Worm (Caenorhabditis elegans) whole organism, late embryonic: ENCODE results near the gene parn-1.

Source experiments
- ama-1 ChIP-seq: fragments of 150-350 bp; optimal IDR thresholded peaks from 2 replicates; lab custom pipeline; 2014
- ceh-14 ChIP-seq: sonication (generic microtip); optimal IDR thresholded peaks from 2 replicates; lab custom pipeline; 2016; ENCODE audit warnings: missing genotype, missing genetic modification characterization, missing compliant biosample characterization
- ceh-34 ChIP-seq: sonication (generic microtip); optimal IDR thresholded peaks from 2 replicates; lab custom pipeline; 2016; ENCODE audit warnings: mild to moderate bottlenecking, missing genetic modification characterization, missing compliant biosample characterization
- ceh-6 ChIP-seq: fragments of 200-800 bp; sonication (Bioruptor generic); optimal IDR thresholded peaks from 2 replicates; lab custom pipeline; 2018; ENCODE audit warnings: mild to moderate bottlenecking, missing genetic modification characterization, missing compliant biosample characterization
- fkh-10 ChIP-seq: fragments of 150-350 bp; optimal IDR thresholded peaks from 2 replicates; lab custom pipeline; 2014; ENCODE audit warnings: missing biosample characterization, missing genetic modification reagents, missing genetic modification characterization
- hlh-30 ChIP-seq: sonication (generic microtip); optimal IDR thresholded peaks from 2 replicates; lab custom pipeline; 2017; ENCODE audit warnings: antibody characterized with exemption, missing genetic modification characterization, missing compliant biosample characterization; ENCODE audit not compliant: insufficient read depth
- nhr-11 ChIP-seq: fragments of 150-350 bp; optimal IDR thresholded peaks from 2 replicates; lab custom pipeline; 2014; ENCODE audit warnings: missing biosample characterization, missing genetic modification characterization
- npax-4 ChIP-seq: sonication (generic microtip); optimal IDR thresholded peaks from 2 replicates; lab custom pipeline; 2016; ENCODE audit warnings: missing genetic modification characterization, missing compliant biosample characterization
- pha-4 ChIP-seq: fragments of 150-350 bp; optimal IDR thresholded peaks from 2 replicates; lab custom pipeline; 2018; ENCODE audit warnings: missing biosample characterization, missing genetic modification reagents, missing genetic modification characterization
- pqm-1 ChIP-seq: sonication (generic microtip); optimal IDR thresholded peaks from 2 replicates; lab custom pipeline; 2016; ENCODE audit warnings: missing genetic modification characterization, missing compliant biosample characterization
- pros-1 ChIP-seq: fragments of 150-350 bp; optimal IDR thresholded peaks from 2 replicates; lab custom pipeline; 2014; ENCODE audit warnings: missing biosample characterization, missing genetic modification reagents, missing genetic modification characterization
- ref-2 ChIP-seq: sonication (generic microtip); optimal IDR thresholded peaks from 2 replicates; lab custom pipeline; 2016; ENCODE audit warnings: missing genetic modification characterization, missing compliant biosample characterization
- unc-55 ChIP-seq: sonication (generic microtip); optimal IDR thresholded peaks from 2 replicates; lab custom pipeline; 2017; ENCODE audit warnings: missing biosample characterization, missing genetic modification reagents, missing genetic modification characterization

- no peak for TF ChIP-seq ceh-6 (GFP tag; lab: Kevin White, UChicago)
- no peak for TF ChIP-seq ref-2 (tag; lab: Kevin White, UChicago)
- no peak for TF ChIP-seq unc-55 (GFP tag; lab: Kevin White, UChicago)
- no peak for TF ChIP-seq ceh-34
- no peak for TF ChIP-seq fkh-10 (GFP tag; lab: Kevin White, UChicago)
- TF ChIP-seq npax-4 (tag; lab: Kevin White, UChicago), result no peak
- TF ChIP-seq ceh-14, result no peak
- no peak for TF ChIP-seq nhr-11 (tag; lab: Kevin White, UChicago)
- TF ChIP-seq ama-1 (lab: Kevin White, UChicago), result no peak
- TF ChIP-seq pros-1 (tag; lab: Kevin White, UChicago), result no peak
- no peak for TF ChIP-seq pha-4
- TF ChIP-seq hlh-30, result no peak
- TF ChIP-seq pqm-1 (tag; lab: Kevin White, UChicago), result no peak
Observed at ce11 chrV:12727104-12727637, 32.1 kb upstream of the parn-1 start, which contains the start of gene R11D1.13.
